Fruit fly (Drosophila melanogaster): ENCODE results near the gene CG15646.
A peak's percentile ranks its signal among the peaks of the same experiment; 100 is the strongest.

CG15646 gene

DNA sequence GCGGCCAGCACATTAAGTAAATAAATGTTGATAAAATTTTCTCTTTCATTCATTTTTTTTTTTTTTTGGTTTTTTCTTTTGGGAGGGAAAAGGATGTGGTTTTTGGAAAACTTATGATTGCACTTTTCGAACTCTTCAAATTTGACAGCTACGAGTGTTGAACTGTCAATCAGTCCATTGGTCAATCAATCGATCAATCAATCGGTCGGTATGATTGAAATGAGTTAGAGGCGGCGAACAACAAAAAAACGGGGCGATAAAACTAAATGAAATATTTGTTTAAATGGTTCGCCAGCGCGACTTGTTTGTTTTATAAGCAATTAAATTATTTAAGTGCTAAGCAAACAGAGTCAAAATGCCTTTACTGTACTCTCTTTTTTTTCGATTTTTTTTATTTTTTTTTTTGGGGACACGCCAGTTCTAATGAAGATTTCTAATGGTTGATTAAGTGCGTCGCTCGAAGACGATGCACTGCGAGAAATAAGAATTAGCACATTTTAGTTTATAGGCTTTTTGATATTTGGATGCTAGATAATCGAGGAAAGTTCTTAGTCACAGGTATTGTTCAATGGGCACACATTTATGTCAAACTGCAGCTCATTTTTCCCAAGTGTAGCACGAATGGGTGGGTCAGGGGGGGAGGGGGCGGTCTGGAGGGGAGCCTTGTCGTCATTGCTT is 51.7 kb downstream of the CG15646 start (continued):
- peak; percentile 68 for TF ChIP-seq org-1 (GFP tag; optimal IDR thresholded peaks at IDR 0.05)
- TF ChIP-seq p53 (GFP tag; optimal IDR thresholded peaks at IDR 0.05): peak; percentile 14
- TF ChIP-seq CG3163 (GFP tag; optimal IDR thresholded peaks at IDR 0.05): peak; percentile 37
- peak; percentile 60 for TF ChIP-seq CG6813 (GFP tag; optimal IDR thresholded peaks at IDR 0.05)
- TF ChIP-seq CG4360 (GFP tag; IDR thresholded peaks at IDR 0.05): 0 out of 2 replicates have a peak, but pooled peaks have one; percentile 15
- peak; percentile 29 for TF ChIP-seq B-H2 (GFP tag; optimal IDR thresholded peaks at IDR 0.05)
- peak; percentile 74 for TF ChIP-seq BtbVII (GFP tag; optimal IDR thresholded peaks at IDR 0.05)
- peak; percentile 80 for TF ChIP-seq CG1602 (GFP tag; optimal IDR thresholded peaks at IDR 0.05)
- peak; percentile 41 for TF ChIP-seq CG15073 (GFP tag; optimal IDR thresholded peaks at IDR 0.05)
- TF ChIP-seq CG8359 (GFP tag; optimal IDR thresholded peaks at IDR 0.05; ENCODE audit: borderline replicate concordance): peak; percentile 83
- peak; percentile 11 for TF ChIP-seq HmgD (GFP tag; optimal IDR thresholded peaks at IDR 0.05)
- peak; percentile 81 for TF ChIP-seq CG31441 (GFP tag; IDR thresholded peaks at IDR 0.05)
- TF ChIP-seq CG13123 (GFP tag; optimal IDR thresholded peaks at IDR 0.05): peak; percentile 65
- peak; percentile 62 for TF ChIP-seq Oaz (GFP tag; IDR thresholded peaks at IDR 0.05)
- peak; percentile 45 for TF ChIP-seq emc (GFP tag; optimal IDR thresholded peaks at IDR 0.05)
- no peak for TF ChIP-seq lov (optimal IDR thresholded peaks at IDR 0.05)
- 0 out of 3 replicates have a peak, but pooled peaks have one; percentile 78 for TF ChIP-seq lov (GFP tag; IDR thresholded peaks at IDR 0.05)
- peak; percentile 77 for TF ChIP-seq Antp (GFP tag; optimal IDR thresholded peaks at IDR 0.05)
- no peak for TF ChIP-seq CG7271 (tag; optimal IDR thresholded peaks at IDR 0.05)
- TF ChIP-seq CG9817 (tag; optimal IDR thresholded peaks at IDR 0.05): peak; percentile 88
- TF ChIP-seq ind (GFP tag; optimal IDR thresholded peaks at IDR 0.05): peak; percentile 90
- TF ChIP-seq dimm (GFP tag; IDR thresholded peaks at IDR 0.05): peak; percentile 78
- TF ChIP-seq Dek (tag; optimal IDR thresholded peaks at IDR 0.05): peak; percentile 61
- TF ChIP-seq pros (GFP tag; optimal IDR thresholded peaks at IDR 0.05): no peak
- TF ChIP-seq cg (GFP tag; optimal IDR thresholded peaks at IDR 0.05): no peak
- TF ChIP-seq CG32767 (GFP tag; IDR thresholded peaks at IDR 0.05): peak; percentile 40; the same call in 1 of the 2 replicates
- TF ChIP-seq btn (GFP tag; optimal IDR thresholded peaks at IDR 0.05): peak; percentile 58
- TF ChIP-seq CG8944 (GFP tag; optimal IDR thresholded peaks at IDR 0.05): peak; percentile 66
- TF ChIP-seq ken (GFP tag; IDR thresholded peaks at IDR 0.05): peak; percentile 83
- peak; percentile 78 for TF ChIP-seq CG17385 (GFP tag; optimal IDR thresholded peaks at IDR 0.05)
- TF ChIP-seq Hr51 (GFP tag; optimal IDR thresholded peaks at IDR 0.05): peak; percentile 47 to 80
- TF ChIP-seq ash1 (GFP tag; optimal IDR thresholded peaks at IDR 0.05): no peak
- TF ChIP-seq Dip3 (GFP tag; optimal IDR thresholded peaks at IDR 0.05): peak; percentile 63
- peak; percentile 76 for TF ChIP-seq ranshi (GFP tag; IDR thresholded peaks at IDR 0.05)
- peak; percentile 86 for TF ChIP-seq fd96Cb (tag; optimal IDR thresholded peaks at IDR 0.05)
- peak; percentile 87 for TF ChIP-seq CG17359 (tag; optimal IDR thresholded peaks at IDR 0.05)
- TF ChIP-seq Dll (GFP tag; IDR thresholded peaks at IDR 0.05; ENCODE audit: partially characterized antibody): no peak
- TF ChIP-seq CG13624 (GFP tag; optimal IDR thresholded peaks at IDR 0.05): peak; percentile 61
- TF ChIP-seq CG12104 (GFP tag; optimal IDR thresholded peaks at IDR 0.05): peak; percentile 64
- peak; percentile 79 for TF ChIP-seq Meics (GFP tag; optimal IDR thresholded peaks at IDR 0.05)
- TF ChIP-seq CG33557 (GFP tag; optimal IDR thresholded peaks at IDR 0.05): peak; percentile 57
- no peak for TF ChIP-seq Max (GFP tag; optimal IDR thresholded peaks at IDR 0.05)
- TF ChIP-seq zfh1 (GFP tag; IDR thresholded peaks at IDR 0.05): peak; percentile 79
- peak; percentile 70 for TF ChIP-seq lilli (GFP tag; optimal IDR thresholded peaks at IDR 0.05)
- peak; percentile 74 for TF ChIP-seq repo (GFP tag; optimal IDR thresholded peaks at IDR 0.05)
- TF ChIP-seq CG3407 (GFP tag; optimal IDR thresholded peaks at IDR 0.05): peak; percentile 62
- no peak for TF ChIP-seq Hr39 (optimal IDR thresholded peaks at IDR 0.05)
- TF ChIP-seq lab (GFP tag; optimal IDR thresholded peaks at IDR 0.05): peak; percentile 83
- peak; percentile 86 for TF ChIP-seq Sox102F (GFP tag; optimal IDR thresholded peaks at IDR 0.05)
- TF ChIP-seq NC2β (GFP tag; optimal IDR thresholded peaks at IDR 0.05): peak; percentile 33

All from whole organism, embryonic.